Worm (Caenorhabditis elegans) whole organism, mixed stage, embryonic: ENCODE results near the gene egl-3.

Experiments used
- hlh-1 ChIP-seq: fragments of 150-350 bp; optimal IDR thresholded peaks from 2 replicates; lab custom pipeline; 2014; ENCODE audit warnings: missing biosample characterization, missing genetic modification reagents, missing genetic modification characterization
- nhr-28 ChIP-seq: fragments of 150-350 bp; optimal IDR thresholded peaks from 2 replicates; lab custom pipeline; 2014; ENCODE audit warnings: missing biosample characterization, missing genetic modification characterization

- no peak for TF ChIP-seq nhr-28
- no peak for TF ChIP-seq hlh-1 (tag; lab: Kevin White, UChicago)
These were observed 12.6 kb downstream of the egl-3 start, which contains the start of gene C51E3.10 for ce11 chrV:10160954-10161353.
